Worm (Caenorhabditis elegans) whole organism, L1 larva: ENCODE data around the gene sru-18.

ENCODE experiments used
- C04F5.9 ChIP-seq: sonication (generic microtip); optimal IDR thresholded peaks from 2 replicates; lab custom pipeline; 2016; ENCODE audit warnings: missing genetic modification characterization, missing compliant biosample characterization
- C34B4.2 ChIP-seq: sonication (generic microtip); optimal IDR thresholded peaks from 2 replicates; lab custom pipeline; 2017; ENCODE audit warnings: mild to moderate bottlenecking, missing genetic modification characterization, missing compliant biosample characterization
- F16B12.6 ChIP-seq: fragments of 150-350 bp; optimal IDR thresholded peaks from 2 replicates; lab custom pipeline; 2014; ENCODE audit warnings: missing biosample characterization, missing genetic modification characterization
- blmp-1 ChIP-seq: fragments of 150-350 bp; optimal IDR thresholded peaks from 2 replicates; lab custom pipeline; 2014; ENCODE audit warnings: missing biosample characterization, missing genetic modification characterization
- ceh-63 ChIP-seq: fragments of 200-800 bp; sonication (Bioruptor generic); optimal IDR thresholded peaks from 2 replicates; lab custom pipeline; 2018; ENCODE audit warnings: mild to moderate bottlenecking, missing genetic modification characterization, missing compliant biosample characterization
- ceh-82 ChIP-seq, 3 experiments: fragments of 150-350 bp in 1 of 3; sonication (generic microtip) in 2 of 3; optimal IDR thresholded peaks; 2 replicates each; lab custom pipeline; 2014 to 2017; ENCODE audit warnings: missing biosample characterization in 3 of 3, missing genetic modification characterization in 3 of 3
- ces-1 ChIP-seq: fragments of 150-350 bp; optimal IDR thresholded peaks from 2 replicates; lab custom pipeline; 2014; ENCODE audit warnings: missing biosample characterization, missing genetic modification reagents, missing genetic modification characterization
- dsc-1 ChIP-seq: sonication (generic microtip); optimal IDR thresholded peaks from 2 replicates; lab custom pipeline; 2016; ENCODE audit warnings: mild to moderate bottlenecking, missing genetic modification characterization, missing compliant biosample characterization
- efl-1 ChIP-seq, 4 experiments: fragments of 150-350 bp; optimal IDR thresholded peaks in 3 of 4; peaks in 1 of 4; 1 replicate in 1 of 4; 2 replicates in 3 of 4; lab custom pipeline; 2014; ENCODE audit warnings: missing biosample characterization in 2 of 4, missing genetic modification characterization in 2 of 4, missing genetic modification reagents in 2 of 4
- efl-3 ChIP-seq: fragments of 200-800 bp; sonication (Bioruptor generic); optimal IDR thresholded peaks from 2 replicates; lab custom pipeline; 2018; ENCODE audit warnings: mild to moderate bottlenecking, missing genetic modification characterization, missing compliant biosample characterization
- elt-3 ChIP-seq, 6 experiments: fragments of 150-350 bp in 1 of 6; sonication (generic microtip); optimal IDR thresholded peaks; 2 replicates each; lab custom pipeline; 2017 to 2018; ENCODE audit warnings: missing biosample characterization in 6 of 6, missing genetic modification characterization in 6 of 6, inconsistent platforms in 1 of 6
- fkh-10 ChIP-seq: sonication (generic microtip); optimal IDR thresholded peaks from 2 replicates; lab custom pipeline; 2017; ENCODE audit warnings: missing biosample characterization, missing genetic modification reagents, missing genetic modification characterization
- fkh-8 ChIP-seq: sonication (generic microtip); optimal IDR thresholded peaks from 2 replicates; lab custom pipeline; 2016; ENCODE audit warnings: mild to moderate bottlenecking, missing genetic modification characterization, missing compliant biosample characterization
- fos-1 ChIP-seq: fragments of 150-350 bp; optimal IDR thresholded peaks from 2 replicates; lab custom pipeline; 2014; ENCODE audit warnings: missing biosample characterization, missing genetic modification characterization
- hpl-2 ChIP-seq: fragments of 150-350 bp; optimal IDR thresholded peaks from 2 replicates; lab custom pipeline; 2014; ENCODE audit warnings: missing biosample characterization, missing genetic modification reagents, missing genetic modification characterization
- lin-13 ChIP-seq: fragments of 150-350 bp; optimal IDR thresholded peaks from 2 replicates; lab custom pipeline; 2014; ENCODE audit warnings: missing biosample characterization, missing genetic modification reagents, missing genetic modification characterization
- lin-14 ChIP-seq: fragments of 200-800 bp; sonication (Bioruptor generic); optimal IDR thresholded peaks from 2 replicates; lab custom pipeline; 2018; ENCODE audit warnings: mild to moderate bottlenecking, missing genetic modification characterization, moderate library complexity, missing compliant biosample characterization
- lin-15B ChIP-seq: fragments of 150-350 bp; sonication (generic microtip); optimal IDR thresholded peaks from 3 replicates; lab custom pipeline; 2014; ENCODE audit warnings: missing biosample characterization, missing genetic modification characterization
- lin-35 ChIP-seq, 2 experiments: fragments of 150-350 bp; optimal IDR thresholded peaks; 2 replicates each; lab custom pipeline; 2014; ENCODE audit warnings: missing biosample characterization in 2 of 2, missing genetic modification characterization in 2 of 2, missing genetic modification reagents in 2 of 2
- lin-39 ChIP-seq: fragments of 150-350 bp; optimal IDR thresholded peaks from 2 replicates; lab custom pipeline; 2014; ENCODE audit warnings: missing biosample characterization, missing genetic modification reagents, missing genetic modification characterization
- mab-9 ChIP-seq: fragments of 200-800 bp; sonication (Bioruptor generic); IDR thresholded peaks from 2 replicates; pipeline ENCODE4 v1.3.6; 2022; ENCODE audit warnings: missing genetic modification reagents, missing genetic modification characterization, missing compliant biosample characterization
- mdl-1 ChIP-seq, 2 experiments: fragments of 150-350 bp; optimal IDR thresholded peaks; 2 replicates each; lab custom pipeline; 2014 to 2017; ENCODE audit warnings: missing biosample characterization in 2 of 2, missing genetic modification characterization in 2 of 2, inconsistent platforms in 1 of 2
- nhr-20 ChIP-seq: sonication (generic microtip); optimal IDR thresholded peaks from 2 replicates; lab custom pipeline; 2016; ENCODE audit warnings: mild to moderate bottlenecking, missing genetic modification characterization, missing compliant biosample characterization
- nhr-237 ChIP-seq: fragments of 150-350 bp; optimal IDR thresholded peaks from 2 replicates; lab custom pipeline; 2014; ENCODE audit warnings: missing biosample characterization, missing genetic modification characterization
- nhr-71 ChIP-seq: sonication (generic microtip); optimal IDR thresholded peaks from 2 replicates; lab custom pipeline; 2016; ENCODE audit warnings: mild to moderate bottlenecking, missing genetic modification characterization, moderate library complexity, missing compliant biosample characterization
- nhr-77 ChIP-seq: fragments of 150-350 bp; optimal IDR thresholded peaks from 2 replicates; lab custom pipeline; 2014; ENCODE audit warnings: missing biosample characterization, missing genetic modification characterization
- nhr-85 ChIP-seq: sonication (generic microtip); peaks from one replicate; lab custom pipeline; 2016; ENCODE audit warnings: missing genetic modification characterization, inconsistent platforms, missing compliant biosample characterization
- nhr-90 ChIP-seq: sonication (generic microtip); optimal IDR thresholded peaks from 2 replicates; lab custom pipeline; 2016; ENCODE audit warnings: mild to moderate bottlenecking, missing genetic modification characterization, missing compliant biosample characterization; ENCODE audit not compliant: poor library complexity
- pax-3 ChIP-seq: fragments of 200-800 bp; sonication (Bioruptor generic); optimal IDR thresholded peaks from 2 replicates; lab custom pipeline; 2018; ENCODE audit warnings: mild to moderate bottlenecking, missing genetic modification characterization, moderate library complexity, missing compliant biosample characterization
- pqm-1 ChIP-seq: sonication (generic microtip); optimal IDR thresholded peaks from 3 replicates; lab custom pipeline; 2017; ENCODE audit warnings: missing biosample characterization, missing genetic modification characterization
- skn-1 ChIP-seq: fragments of 150-350 bp; optimal IDR thresholded peaks from 2 replicates; lab custom pipeline; 2014; ENCODE audit warnings: missing biosample characterization, missing genetic modification characterization
- snu-23 ChIP-seq: sonication (generic microtip); optimal IDR thresholded peaks from 2 replicates; lab custom pipeline; 2016; ENCODE audit warnings: missing genetic modification characterization, missing compliant biosample characterization
- sptf-1 ChIP-seq: fragments of 150-350 bp; optimal IDR thresholded peaks from 2 replicates; lab custom pipeline; 2014; ENCODE audit warnings: missing biosample characterization, missing genetic modification characterization
- unc-130 ChIP-seq: fragments of 150-350 bp; optimal IDR thresholded peaks from 2 replicates; lab custom pipeline; 2017; ENCODE audit warnings: missing biosample characterization, missing genetic modification characterization, inconsistent platforms
- unc-62 ChIP-seq: fragments of 150-350 bp; optimal IDR thresholded peaks from 2 replicates; lab custom pipeline; 2014; ENCODE audit warnings: missing biosample characterization, missing genetic modification reagents, missing genetic modification characterization
- zag-1 ChIP-seq: fragments of 150-350 bp; optimal IDR thresholded peaks from 2 replicates; lab custom pipeline; 2014; ENCODE audit warnings: missing biosample characterization, missing genetic modification characterization

The sru-18 gene

DNA sequence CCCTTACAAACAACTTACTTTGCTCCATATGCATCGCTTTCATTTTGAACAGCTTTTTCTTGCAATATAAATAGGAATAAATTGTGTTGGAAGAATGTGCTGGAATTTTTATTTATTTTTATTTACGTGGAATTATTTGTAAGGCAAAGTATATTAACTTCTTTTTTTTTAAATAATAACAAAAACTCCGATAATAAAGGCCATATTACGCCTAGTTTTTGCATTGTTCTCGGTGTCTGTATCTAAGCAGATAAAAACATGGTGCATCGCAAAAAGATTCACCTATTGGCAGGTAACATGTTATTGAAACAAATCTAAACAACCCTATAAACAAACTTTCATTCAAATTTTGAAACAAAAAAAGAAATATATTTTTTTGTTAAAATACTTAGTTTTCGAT lies 38.7 kb upstream of the sru-18 start, which contains the start of gene C25G4.8:
Gene C25G4.8, minus strand, starts transcription at position 101 of the 400 bp plus-strand sequence.
- TF ChIP-seq ceh-63 (no peak), fos-1 (tag; lab: Kevin White, UChicago) (no peak), lin-15B (no peak), mdl-1 (tag; optimal IDR thresholded peaks at IDR 0.05; lab: Kevin White, UChicago) (no peak), snu-23 (GFP tag; lab: Kevin White, UChicago) (no peak), hpl-2 (no peak), elt-3 (tag; optimal IDR thresholded peaks at IDR 0.05; lab: Kevin White, UChicago) (no peak), nhr-237 (tag; lab: Kevin White, UChicago) (no peak), ces-1 (no peak)

DNA sequence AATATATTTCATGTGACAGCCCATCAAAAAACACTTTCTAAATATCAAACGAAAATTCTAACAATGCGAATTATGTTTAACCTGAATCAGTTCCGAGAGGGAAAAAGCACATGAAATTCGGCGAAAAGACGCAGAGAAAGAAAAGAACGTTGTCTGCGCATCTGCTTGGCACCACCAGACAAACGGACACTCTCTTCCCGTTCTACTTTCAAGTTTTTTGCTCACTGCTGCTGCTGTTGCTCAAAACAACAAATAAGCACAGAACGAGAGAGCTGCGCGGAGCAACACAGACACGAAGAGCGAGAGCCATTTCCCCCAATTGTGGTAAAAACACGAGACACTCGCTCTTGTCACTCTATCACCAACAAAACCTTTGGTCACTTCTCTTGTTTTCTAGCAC lies 37.2 kb upstream of the sru-18 start:
- peak; percentile 19 for TF ChIP-seq fkh-10 (GFP tag; lab: Kevin White, UChicago)
- TF ChIP-seq skn-1, result peak; percentile 31
- no peak for TF ChIP-seq nhr-20 (tag; lab: Kevin White, UChicago)
- TF ChIP-seq efl-1 (optimal IDR thresholded peaks at IDR 0.05; lab: Kevin White, UChicago), result peak; percentile 16 to 30
- TF ChIP-seq efl-1 (GFP tag; optimal IDR thresholded peaks at IDR 0.05 in 1 of 2; lab: Kevin White, UChicago), result peak in 1 of 2 experiments; percentile 15
- TF ChIP-seq nhr-90, result no peak
- no peak for TF ChIP-seq zag-1 (tag; lab: Kevin White, UChicago)
- no peak for TF ChIP-seq F16B12.6
- TF ChIP-seq C04F5.9 (tag; lab: Kevin White, UChicago), result no peak
- peak in 1 of 3 experiments; percentile 46 for TF ChIP-seq ceh-82 (tag; optimal IDR thresholded peaks at IDR 0.05; lab: Kevin White, UChicago)
- TF ChIP-seq nhr-85, result peak; percentile 38
- TF ChIP-seq lin-35 (GFP tag; optimal IDR thresholded peaks at IDR 0.05; lab: Kevin White, UChicago), result peak in 1 of 2 experiments; percentile 22
- peak; percentile 83 for TF ChIP-seq fkh-8 (tag; lab: Kevin White, UChicago)
- peak; percentile 85 for TF ChIP-seq lin-14
- no peak for TF ChIP-seq unc-130 (tag; lab: Kevin White, UChicago)
- peak; percentile 6 for TF ChIP-seq nhr-77 (tag; lab: Kevin White, UChicago)
- TF ChIP-seq, all 84 proteins: peak for 9

DNA sequence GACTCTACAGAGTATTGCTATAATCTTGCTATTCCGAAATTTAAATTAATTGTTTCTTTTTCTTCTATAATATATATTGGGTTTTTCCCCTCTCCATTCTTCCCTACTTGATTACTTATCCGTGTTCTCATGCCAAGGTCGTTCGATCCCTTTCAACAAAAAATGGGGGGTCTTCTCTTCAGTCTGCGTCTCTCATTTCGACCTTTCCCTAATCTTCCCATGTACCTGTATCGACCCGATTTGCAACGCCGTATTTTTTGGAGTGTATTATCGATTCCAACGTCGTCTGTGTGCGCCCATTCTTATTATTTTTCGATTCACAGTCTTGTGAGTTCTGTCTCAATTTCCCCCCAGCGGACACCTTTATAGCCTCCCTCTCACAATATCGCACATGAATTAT lies 34.3 kb upstream of the sru-18 start:
- TF ChIP-seq lin-35 (GFP tag; optimal IDR thresholded peaks at IDR 0.05; lab: Kevin White, UChicago) (peak in 1 of 2 experiments; percentile 11), nhr-71 (tag; lab: Kevin White, UChicago) (peak; percentile 3), efl-3 (no peak), unc-62 (GFP tag; lab: Kevin White, UChicago) (no peak), blmp-1 (tag; lab: Kevin White, UChicago) (peak; percentile 40), sptf-1 (tag; lab: Kevin White, UChicago) (no peak), elt-3 (tag; optimal IDR thresholded peaks at IDR 0.05; lab: Kevin White, UChicago) (peak in 1 of 6 experiments; percentile 53), nhr-20 (tag; lab: Kevin White, UChicago) (peak; percentile 23), lin-14 (peak; percentile 79), nhr-85 (peak; percentile 83), snu-23 (GFP tag; lab: Kevin White, UChicago) (peak; percentile 19)

DNA sequence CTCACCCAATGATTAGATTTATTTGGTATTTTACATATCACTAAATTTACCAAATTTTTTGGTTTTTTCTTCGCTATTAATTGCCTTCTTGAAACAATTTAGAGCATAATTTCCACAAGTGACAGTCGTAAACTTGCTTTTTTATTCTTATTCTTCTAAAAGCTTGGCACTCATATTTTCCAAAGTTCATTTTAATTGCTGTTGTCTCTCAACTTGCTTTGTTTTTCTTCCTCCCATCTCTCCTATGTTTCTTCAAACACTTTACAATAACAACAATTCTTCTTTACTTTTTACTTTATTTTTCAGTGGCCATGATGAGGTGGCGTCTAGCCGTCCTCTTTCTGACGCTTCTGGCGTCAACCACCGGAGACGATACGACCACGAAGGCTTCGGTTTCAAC lies 33.7 kb upstream of the sru-18 start, which contains the start of gene igdb-2:
Gene igdb-2, plus strand, starts transcription at position 301 of the 400 bp plus-strand sequence.
- no peak for TF ChIP-seq lin-13 (GFP tag; lab: Kevin White, UChicago)
- TF ChIP-seq lin-39 (tag; lab: Kevin White, UChicago), result no peak
- TF ChIP-seq ces-1, result no peak
- no peak for TF ChIP-seq unc-130 (tag; lab: Kevin White, UChicago)
- TF ChIP-seq mab-9 (GFP tag; lab: Robert Waterston, UW), result no peak
- no peak for TF ChIP-seq nhr-237 (tag; lab: Kevin White, UChicago)
- TF ChIP-seq efl-1 (optimal IDR thresholded peaks at IDR 0.05; lab: Kevin White, UChicago), result no peak
- no peak for TF ChIP-seq efl-1 (GFP tag; optimal IDR thresholded peaks at IDR 0.05 in 1 of 2; lab: Kevin White, UChicago)
- TF ChIP-seq C34B4.2 (tag; lab: Kevin White, UChicago), result no peak
- TF ChIP-seq nhr-90, result no peak
- no peak for TF ChIP-seq fkh-10 (GFP tag; lab: Kevin White, UChicago)
- no peak for TF ChIP-seq ceh-82 (tag; optimal IDR thresholded peaks at IDR 0.05; lab: Kevin White, UChicago)
- no peak for TF ChIP-seq dsc-1 (tag; lab: Kevin White, UChicago)
- no peak for TF ChIP-seq nhr-77 (tag; lab: Kevin White, UChicago)
- no peak for TF ChIP-seq pax-3 (tag; lab: Kevin White, UChicago)
- no peak for TF ChIP-seq pqm-1 (tag; lab: Kevin White, UChicago)
